Worm (Caenorhabditis elegans): ENCODE data around the gene T22B2.3.

T22B2.3 gene

ce11 chrX:3915748-3916147 lies 1.4 kb upstream of the T22B2.3 start, which contains the start of gene idpp-9:
TSS of gene idpp-9 (minus strand) at chrX:3915848.
- TF ChIP-seq sma-3 (GFP tag; optimal IDR thresholded peaks at IDR 0.05): no peak
- no peak for TF ChIP-seq R02D3.7 (tag; optimal IDR thresholded peaks at IDR 0.05)
- no peak for TF ChIP-seq elt-1 (tag; optimal IDR thresholded peaks at IDR 0.05)
- no peak for TF ChIP-seq ama-1 (optimal IDR thresholded peaks at IDR 0.05)
- no peak for TF ChIP-seq F13H6.1 (tag; optimal IDR thresholded peaks at IDR 0.05)
- no peak for TF ChIP-seq unc-62 (GFP tag; optimal IDR thresholded peaks at IDR 0.05)
- TF ChIP-seq mdl-1 (tag; optimal IDR thresholded peaks at IDR 0.05): no peak
- TF ChIP-seq peb-1 (tag; optimal IDR thresholded peaks at IDR 0.05): no peak
- TF ChIP-seq lin-39 (tag; optimal IDR thresholded peaks at IDR 0.05): no peak
- no peak for TF ChIP-seq lsy-2 (tag; optimal IDR thresholded peaks at IDR 0.05)
- TF ChIP-seq ztf-11 (tag; optimal IDR thresholded peaks at IDR 0.05): no peak
- TF ChIP-seq nhr-237 (tag; optimal IDR thresholded peaks at IDR 0.05): no peak
- TF ChIP-seq lin-13 (GFP tag; optimal IDR thresholded peaks at IDR 0.05): no peak

DNA sequence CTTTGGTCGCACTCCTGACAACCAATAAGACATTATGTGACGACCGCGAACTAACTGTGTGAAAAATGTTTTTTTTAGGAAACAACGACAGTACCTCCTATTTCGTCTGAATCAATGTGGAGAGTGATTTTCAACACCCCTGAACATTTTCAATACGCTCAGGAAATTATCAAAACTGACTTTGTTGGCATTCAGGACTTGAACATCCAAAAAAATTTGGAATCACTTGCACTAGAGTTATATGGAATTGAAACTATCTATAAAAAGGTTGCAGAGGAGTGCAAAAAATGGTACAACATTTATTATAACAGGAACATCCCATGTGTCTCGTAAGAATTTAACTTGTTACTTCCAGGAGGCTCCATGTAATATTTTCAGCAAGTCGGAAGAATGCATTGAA lies 1.1 kb downstream of the T22B2.3 start:
- TF ChIP-seq dmd-4 (tag; optimal IDR thresholded peaks at IDR 0.05) (no peak), C34F6.9 (tag; optimal IDR thresholded peaks at IDR 0.05) (no peak), elt-3 (tag; optimal IDR thresholded peaks at IDR 0.05) (no peak), sma-9 (GFP tag; optimal IDR thresholded peaks at IDR 0.05) (no peak), sma-9 (tag; optimal IDR thresholded peaks at IDR 0.05) (no peak), ztf-11 (tag; optimal IDR thresholded peaks at IDR 0.05) (no peak), mab-5 (tag; optimal IDR thresholded peaks at IDR 0.05) (no peak)

DNA sequence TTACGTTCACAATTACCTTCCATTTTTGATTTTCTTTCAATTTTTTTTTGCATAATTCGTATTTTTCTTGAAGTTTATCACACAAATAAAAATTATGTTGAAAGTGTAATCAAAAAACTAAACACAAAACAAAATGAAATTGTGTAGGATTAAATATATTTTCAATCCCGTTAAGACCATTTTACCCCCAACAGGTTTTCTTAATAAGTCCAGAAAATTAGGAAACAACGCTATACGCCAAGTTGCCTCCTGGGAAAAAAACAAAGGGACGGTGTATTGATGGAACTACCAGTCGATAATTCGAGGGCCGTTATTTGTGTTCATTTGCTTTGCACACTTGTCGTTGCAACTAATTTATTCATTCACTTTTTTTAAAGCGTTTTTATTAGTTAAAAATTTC lies 2.6 kb downstream of the T22B2.3 start:
- TF ChIP-seq nhr-25 (tag; optimal IDR thresholded peaks at IDR 0.05) (no peak), nhr-23 (tag; optimal IDR thresholded peaks at IDR 0.05) (no peak), mdl-1 (tag; optimal IDR thresholded peaks at IDR 0.05) (no peak), nhr-21 (tag; optimal IDR thresholded peaks at IDR 0.05) (no peak), lsy-2 (tag; optimal IDR thresholded peaks at IDR 0.05) (no peak), Y55F3AM.14 (GFP tag; optimal IDR thresholded peaks at IDR 0.05) (no peak), crh-2 (tag; optimal IDR thresholded peaks at IDR 0.05) (no peak), gmeb-1 (tag; optimal IDR thresholded peaks at IDR 0.05) (no peak), elt-1 (tag; optimal IDR thresholded peaks at IDR 0.05) (no peak), nhr-11 (tag; optimal IDR thresholded peaks at IDR 0.05) (no peak), mbf-1 (tag; optimal IDR thresholded peaks at IDR 0.05) (no peak)

DNA sequence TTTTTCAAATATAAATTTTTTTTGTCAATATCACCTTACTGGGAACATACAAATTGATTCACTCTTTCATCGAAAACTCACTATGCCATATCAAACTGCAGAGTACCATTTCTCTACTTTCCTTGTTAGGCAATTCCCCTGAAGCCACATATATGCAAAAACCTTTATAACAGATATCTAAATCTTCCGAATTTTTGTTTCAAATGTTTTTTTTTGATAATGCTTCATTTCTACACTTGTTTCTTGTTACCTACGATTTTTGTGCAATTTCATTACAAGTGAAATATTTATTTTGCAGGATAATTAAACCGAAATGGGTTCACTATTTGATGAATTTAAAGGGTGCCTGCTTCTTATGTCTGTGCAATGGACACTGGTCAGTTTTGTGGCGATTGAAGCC lies 3.0 kb downstream of the T22B2.3 start, which contains the start of gene T22B2.2:
T22B2.2 (plus strand) TSS at position 301 of the 400 bp plus-strand sequence.
- TF ChIP-seq F13H6.1 (tag; optimal IDR thresholded peaks at IDR 0.05) (no peak), egl-27 (tag; optimal IDR thresholded peaks at IDR 0.05) (no peak), mab-5 (tag; optimal IDR thresholded peaks at IDR 0.05) (no peak), ceh-82 (tag; optimal IDR thresholded peaks at IDR 0.05) (no peak), nhr-237 (tag; optimal IDR thresholded peaks at IDR 0.05) (no peak), ama-1 (optimal IDR thresholded peaks at IDR 0.05) (no peak), blmp-1 (tag; optimal IDR thresholded peaks at IDR 0.05; ENCODE audit: insufficient read depth) (no peak), R02D3.7 (tag; optimal IDR thresholded peaks at IDR 0.05) (no peak), dmd-4 (tag; optimal IDR thresholded peaks at IDR 0.05) (no peak), nhr-11 (tag; optimal IDR thresholded peaks at IDR 0.05) (no peak), lin-13 (GFP tag; optimal IDR thresholded peaks at IDR 0.05) (no peak), lsy-2 (tag; optimal IDR thresholded peaks at IDR 0.05) (no peak), elt-1 (tag; optimal IDR thresholded peaks at IDR 0.05) (no peak), nhr-10 (tag; optimal IDR thresholded peaks at IDR 0.05) (no peak), skn-1 (tag; optimal IDR thresholded peaks at IDR 0.05) (no peak), aly-2 (tag; optimal IDR thresholded peaks at IDR 0.05) (no peak), mdl-1 (tag; optimal IDR thresholded peaks at IDR 0.05) (no peak), ZK546.5 (tag; optimal IDR thresholded peaks at IDR 0.05) (no peak), mbf-1 (tag; optimal IDR thresholded peaks at IDR 0.05) (no peak), sem-4 (tag; optimal IDR thresholded peaks at IDR 0.05) (no peak)

DNA sequence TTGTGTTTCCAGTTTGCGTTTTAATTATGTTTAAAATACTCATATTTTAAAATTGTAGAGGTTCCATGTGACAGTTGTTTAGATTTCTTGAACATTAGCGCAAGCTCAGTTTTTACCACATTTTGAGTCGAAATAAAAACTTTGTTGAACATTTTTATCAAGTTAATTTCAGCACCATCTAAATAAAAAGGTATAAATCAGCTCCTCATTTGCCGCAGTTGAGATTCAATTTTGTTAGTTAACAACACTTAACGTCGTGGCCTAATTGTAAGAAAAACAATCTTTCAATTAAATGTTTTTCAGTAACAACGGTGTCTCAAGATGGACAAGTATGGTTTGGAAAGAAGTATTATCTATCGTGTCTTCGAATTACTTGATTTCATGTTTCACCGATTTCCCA lies 3.6 kb downstream of the T22B2.3 start:
- TF ChIP-seq nhr-12 (tag; optimal IDR thresholded peaks at IDR 0.05): no peak
- no peak for TF ChIP-seq skn-1 (tag; optimal IDR thresholded peaks at IDR 0.05)
- TF ChIP-seq ztf-4 (tag; optimal IDR thresholded peaks at IDR 0.05): no peak
- no peak for TF ChIP-seq unc-39 (tag; optimal IDR thresholded peaks at IDR 0.05)
- TF ChIP-seq lin-13 (GFP tag; optimal IDR thresholded peaks at IDR 0.05): no peak
- TF ChIP-seq nhr-23 (tag; optimal IDR thresholded peaks at IDR 0.05): no peak
- TF ChIP-seq unc-55 (GFP tag; optimal IDR thresholded peaks at IDR 0.05): no peak
- no peak for TF ChIP-seq C34F6.9 (tag; optimal IDR thresholded peaks at IDR 0.05)
- TF ChIP-seq sem-4 (tag; optimal IDR thresholded peaks at IDR 0.05): no peak
- no peak for TF ChIP-seq gmeb-1 (tag; optimal IDR thresholded peaks at IDR 0.05)
- TF ChIP-seq alr-1 (tag; optimal IDR thresholded peaks at IDR 0.05): no peak
- no peak for TF ChIP-seq mdl-1 (tag; optimal IDR thresholded peaks at IDR 0.05)
- TF ChIP-seq nhr-77 (tag; optimal IDR thresholded peaks at IDR 0.05): no peak
- no peak for TF ChIP-seq nhr-10 (tag; optimal IDR thresholded peaks at IDR 0.05)
- no peak for TF ChIP-seq elt-3 (tag; optimal IDR thresholded peaks at IDR 0.05)
- TF ChIP-seq nhr-25 (tag; optimal IDR thresholded peaks at IDR 0.05): no peak
- TF ChIP-seq lin-11 (tag; optimal IDR thresholded peaks at IDR 0.05): no peak
- TF ChIP-seq elt-1 (tag; optimal IDR thresholded peaks at IDR 0.05): no peak
- no peak for TF ChIP-seq ZK546.5 (tag; optimal IDR thresholded peaks at IDR 0.05)
